Worm (Caenorhabditis elegans) whole organism, L4/young adult: Measurements from ENCODE around the gene C34C12.1.
"Not testable (repeated sequence)": the region's sequence is repeated elsewhere in the genome, so short reads cannot be mapped to it uniquely, and the experiment has no call there.

Source experiments
- W03F9.2 ChIP-seq: fragments of 150-350 bp; optimal IDR thresholded peaks from 2 replicates; lab custom pipeline; 2014; ENCODE audit warnings: missing biosample characterization, missing genetic modification characterization
- dao-5 ChIP-seq: sonication (generic microtip); optimal IDR thresholded peaks from 2 replicates; lab custom pipeline; 2016; ENCODE audit warnings: missing genotype, missing genetic modification characterization, moderate library complexity, missing compliant biosample characterization
- him-1 ChIP-seq: sonication (generic microtip); optimal IDR thresholded peaks from 2 replicates; lab custom pipeline; 2016; ENCODE audit warnings: missing genotype, missing genetic modification reagents, missing genetic modification characterization, missing compliant biosample characterization

The C34C12.1 gene

DNA sequence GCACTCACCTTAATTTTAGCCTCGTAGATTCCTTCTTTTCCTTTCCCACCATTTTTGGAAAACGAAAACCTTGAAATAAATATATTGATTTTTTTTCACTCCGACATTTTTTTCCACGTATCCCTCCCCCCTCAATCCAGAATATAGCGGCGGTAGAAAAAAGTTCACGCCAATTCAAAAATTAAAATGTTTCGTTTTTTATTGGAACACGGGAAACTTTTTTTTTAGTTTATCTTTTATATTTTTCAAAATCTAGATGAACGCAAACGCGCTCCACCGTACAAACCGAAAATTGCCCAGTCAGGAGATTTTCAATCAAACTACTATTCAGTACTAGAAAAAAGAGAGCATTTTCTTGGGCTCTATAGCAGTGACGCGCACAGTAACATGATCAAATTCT is 10.0 kb upstream of the C34C12.1 start, which contains the start of gene spe-41:
TSS of gene spe-41 (minus strand) at position 72 of the 400 bp plus-strand sequence.
- TF ChIP-seq W03F9.2 (tag; lab: Kevin White, UChicago): no peak
- no peak for TF ChIP-seq dao-5 (tag; lab: Kevin White, UChicago)
- no peak for TF ChIP-seq him-1 (tag; lab: Kevin White, UChicago)

ce11 chrIII:3452563-3453210 is 1.5 kb upstream of the C34C12.1 start, which contains the start of the genes K01A11.3 and C34C12.12:
Gene K01A11.3, minus strand, starts transcription at chrIII:3452613.
Gene C34C12.12, plus strand, starts transcription at chrIII:3453194.
- TF ChIP-seq W03F9.2 (tag; lab: Kevin White, UChicago) (no peak), him-1 (tag; lab: Kevin White, UChicago) (no peak), dao-5 (tag; lab: Kevin White, UChicago) (no peak)

DNA sequence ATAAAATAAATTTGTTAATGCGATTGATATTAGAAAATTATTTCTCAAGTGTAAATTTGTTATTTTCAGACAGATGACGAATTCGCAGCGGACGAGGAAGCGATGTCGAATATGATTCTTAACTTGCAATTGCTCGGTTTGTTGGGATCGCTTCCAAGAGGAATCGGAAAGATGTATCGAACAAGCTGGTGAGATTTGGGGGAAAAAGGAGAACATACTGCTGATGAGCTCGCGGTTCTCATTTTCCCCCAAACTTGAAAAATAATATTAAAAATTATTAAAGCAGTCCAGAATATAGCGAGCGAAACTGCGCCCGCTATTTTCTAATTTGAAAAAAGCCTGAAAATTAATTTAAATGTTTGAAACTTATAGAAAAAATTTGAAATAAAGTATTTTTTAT is 659 bp upstream of the C34C12.1 start, which contains the start of gene C34C12.2:
TSS of gene C34C12.2 (plus strand) at position 301 of the 400 bp plus-strand sequence.
- not testable (repeated sequence) for TF ChIP-seq dao-5, W03F9.2, him-1 (tag; lab: Kevin White, UChicago)

- TF ChIP-seq him-1 (tag; lab: Kevin White, UChicago) (peak; percentile 96), W03F9.2 (tag; lab: Kevin White, UChicago) (peak; percentile 96), dao-5 (tag; lab: Kevin White, UChicago) (no peak)
Observed at ce11 chrIII:3456226-3456625, 2.1 kb downstream of the C34C12.1 start.

DNA sequence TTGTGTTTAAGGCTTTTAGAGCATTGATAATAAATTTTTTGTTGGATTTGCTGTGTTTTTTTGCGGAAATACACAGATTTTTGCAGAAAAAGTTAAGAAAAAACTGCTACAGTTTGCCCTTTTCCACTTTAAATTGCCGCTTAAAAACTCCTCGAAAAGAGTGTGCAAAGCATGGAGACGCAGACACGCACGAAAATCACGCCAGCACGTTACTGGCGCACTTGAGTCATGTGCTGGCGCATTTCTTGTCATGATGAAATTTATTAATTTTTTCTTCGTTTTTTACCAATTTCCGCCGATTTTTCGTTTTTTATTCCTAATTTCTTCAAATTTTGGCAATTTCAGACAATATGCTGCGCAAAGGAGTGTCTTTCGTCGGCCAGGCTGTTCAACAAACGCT is 5.9 kb downstream of the C34C12.1 start, which contains the start of gene C34C12.8:
TSS of gene C34C12.8 (plus strand) at position 346 of the 400 bp plus-strand sequence.
- TF ChIP-seq W03F9.2 (tag; lab: Kevin White, UChicago) (peak; percentile 89), dao-5 (tag; lab: Kevin White, UChicago) (no peak), him-1 (tag; lab: Kevin White, UChicago) (peak; percentile 76)

DNA sequence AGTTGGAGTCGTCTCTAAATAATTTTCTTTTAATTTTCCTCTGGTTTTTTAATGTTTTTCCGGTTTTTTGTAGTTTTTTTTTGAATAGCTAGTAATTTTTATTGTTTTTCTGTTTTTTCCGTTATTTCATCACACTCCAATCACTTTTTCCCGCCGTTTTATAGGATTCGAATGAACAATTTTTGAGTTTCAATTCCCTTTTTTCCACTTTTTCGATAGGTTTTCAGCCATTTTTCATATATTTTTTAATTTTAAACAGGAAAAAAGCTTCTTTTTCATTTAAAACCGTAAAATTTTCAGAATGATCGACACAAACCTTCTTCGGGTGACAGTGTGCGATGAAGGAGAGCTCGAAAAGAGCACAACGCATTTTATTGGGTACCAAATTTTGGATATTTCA is 7.3 kb downstream of the C34C12.1 start, which contains the start of gene pph-6:
TSS of gene pph-6 (plus strand) at position 301 of the 400 bp plus-strand sequence.
- TF ChIP-seq W03F9.2 (tag; lab: Kevin White, UChicago): no peak
- no peak for TF ChIP-seq him-1 (tag; lab: Kevin White, UChicago)
- TF ChIP-seq dao-5 (tag; lab: Kevin White, UChicago): no peak

DNA sequence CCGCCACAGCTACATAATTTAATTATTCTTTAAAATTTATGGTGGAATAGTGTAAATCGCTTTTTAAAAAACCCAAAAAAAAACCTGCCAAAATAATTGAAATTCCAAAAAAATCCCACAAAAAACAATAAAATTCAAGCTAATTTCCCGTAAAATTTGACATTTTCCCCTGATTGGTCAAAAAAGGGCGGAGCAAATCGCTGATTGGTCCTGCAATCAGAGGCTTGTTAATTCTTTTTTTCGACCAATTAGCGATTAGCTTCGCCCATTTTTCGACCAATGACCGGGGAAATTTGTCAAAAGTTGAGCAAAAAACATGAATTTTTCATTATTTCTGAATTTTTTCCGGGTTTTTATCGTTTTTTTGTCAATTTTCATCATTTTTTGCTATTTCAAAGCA is 12.9 kb downstream of the C34C12.1 start:
- no peak for TF ChIP-seq dao-5 (tag; lab: Kevin White, UChicago)
- TF ChIP-seq him-1 (tag; lab: Kevin White, UChicago): no peak
- no peak for TF ChIP-seq W03F9.2 (tag; lab: Kevin White, UChicago)

- TF ChIP-seq dao-5 (tag; lab: Kevin White, UChicago) (no peak), him-1 (tag; lab: Kevin White, UChicago) (no peak), W03F9.2 (tag; lab: Kevin White, UChicago) (no peak)
Observed at ce11 chrIII:3468384-3468783, 14.2 kb downstream of the C34C12.1 start.

DNA sequence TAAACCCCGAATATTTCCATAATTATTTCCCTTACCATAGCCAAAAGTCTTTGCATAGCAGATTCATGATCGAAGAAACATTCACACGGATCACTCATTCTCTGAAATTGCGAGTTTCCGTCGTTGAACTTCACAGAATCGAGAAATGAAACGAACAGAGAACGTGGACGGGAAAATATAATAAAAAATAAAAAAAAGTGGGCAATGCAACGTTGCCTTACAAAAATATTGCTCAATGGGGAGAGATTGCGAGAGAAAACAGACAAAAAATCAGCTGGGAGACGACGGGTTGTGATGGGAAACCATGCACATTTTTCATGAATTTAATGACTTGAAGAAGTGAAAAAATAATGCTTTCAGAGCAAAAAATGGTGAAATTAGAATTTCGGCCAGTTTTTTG is 15.5 kb downstream of the C34C12.1 start, which contains the start of gene smim-14:
TSS of gene smim-14 (minus strand) at position 101 of the 400 bp plus-strand sequence.
- TF ChIP-seq dao-5 (tag; lab: Kevin White, UChicago) (no peak), W03F9.2 (tag; lab: Kevin White, UChicago) (no peak), him-1 (tag; lab: Kevin White, UChicago) (no peak)

DNA sequence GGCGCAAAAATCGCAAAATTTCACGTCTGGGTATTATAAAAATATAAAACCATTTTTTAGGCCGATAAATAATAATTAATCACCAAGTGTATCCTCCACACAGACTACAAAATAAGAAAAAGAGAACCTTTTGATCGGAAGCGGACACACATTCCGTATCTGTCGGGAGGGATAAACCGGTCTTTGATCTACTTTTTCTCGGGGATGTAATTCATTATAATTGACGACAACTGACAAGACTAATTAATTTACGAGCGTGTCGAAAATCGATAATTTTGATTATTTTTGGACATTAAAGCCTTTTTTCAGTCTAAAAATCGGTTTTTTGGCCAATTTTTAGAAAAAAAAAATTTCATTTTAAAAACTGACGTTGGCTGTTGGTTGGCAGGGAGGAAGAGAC is 16.3 kb downstream of the C34C12.1 start:
- TF ChIP-seq dao-5 (tag; lab: Kevin White, UChicago) (no peak), W03F9.2 (tag; lab: Kevin White, UChicago) (no peak), him-1 (tag; lab: Kevin White, UChicago) (no peak)

DNA sequence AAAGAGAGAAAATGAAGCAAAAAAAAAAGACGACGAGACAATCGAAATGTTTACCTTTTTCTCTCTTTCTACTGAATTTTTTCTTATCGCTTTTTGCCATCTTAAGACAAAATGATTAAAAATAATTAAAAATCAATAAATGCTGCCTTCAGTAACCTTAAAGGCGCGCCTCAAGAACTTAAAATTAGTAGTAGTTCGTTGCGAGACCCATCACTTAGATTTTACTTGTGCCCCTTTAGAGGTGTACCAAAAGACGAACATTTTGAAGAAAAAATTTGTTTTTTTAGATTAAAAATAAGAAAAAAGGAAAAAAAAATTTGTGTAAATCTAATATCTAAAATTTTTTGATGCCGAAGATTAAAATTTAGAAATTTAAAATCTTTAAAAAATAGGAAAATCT is 16.8 kb downstream of the C34C12.1 start:
- TF ChIP-seq him-1 (tag; lab: Kevin White, UChicago): no peak
- TF ChIP-seq dao-5 (tag; lab: Kevin White, UChicago): no peak
- TF ChIP-seq W03F9.2 (tag; lab: Kevin White, UChicago): no peak

ce11 chrIII:3471403-3472053 is 17.4 kb downstream of the C34C12.1 start, which contains the start of gene rsu-1:
Gene rsu-1, plus strand, starts transcription at chrIII:3472003.
- TF ChIP-seq W03F9.2 (tag; lab: Kevin White, UChicago): no peak
- no peak for TF ChIP-seq dao-5 (tag; lab: Kevin White, UChicago)
- no peak for TF ChIP-seq him-1 (tag; lab: Kevin White, UChicago)

- TF ChIP-seq W03F9.2 (tag; lab: Kevin White, UChicago) (no peak), him-1 (tag; lab: Kevin White, UChicago) (no peak), dao-5 (tag; lab: Kevin White, UChicago) (no peak)
Observed at ce11 chrIII:3475014-3475413, 20.9 kb downstream of the C34C12.1 start.
